Worm (Caenorhabditis elegans): ENCODE data around the gene par-3.

DNA sequence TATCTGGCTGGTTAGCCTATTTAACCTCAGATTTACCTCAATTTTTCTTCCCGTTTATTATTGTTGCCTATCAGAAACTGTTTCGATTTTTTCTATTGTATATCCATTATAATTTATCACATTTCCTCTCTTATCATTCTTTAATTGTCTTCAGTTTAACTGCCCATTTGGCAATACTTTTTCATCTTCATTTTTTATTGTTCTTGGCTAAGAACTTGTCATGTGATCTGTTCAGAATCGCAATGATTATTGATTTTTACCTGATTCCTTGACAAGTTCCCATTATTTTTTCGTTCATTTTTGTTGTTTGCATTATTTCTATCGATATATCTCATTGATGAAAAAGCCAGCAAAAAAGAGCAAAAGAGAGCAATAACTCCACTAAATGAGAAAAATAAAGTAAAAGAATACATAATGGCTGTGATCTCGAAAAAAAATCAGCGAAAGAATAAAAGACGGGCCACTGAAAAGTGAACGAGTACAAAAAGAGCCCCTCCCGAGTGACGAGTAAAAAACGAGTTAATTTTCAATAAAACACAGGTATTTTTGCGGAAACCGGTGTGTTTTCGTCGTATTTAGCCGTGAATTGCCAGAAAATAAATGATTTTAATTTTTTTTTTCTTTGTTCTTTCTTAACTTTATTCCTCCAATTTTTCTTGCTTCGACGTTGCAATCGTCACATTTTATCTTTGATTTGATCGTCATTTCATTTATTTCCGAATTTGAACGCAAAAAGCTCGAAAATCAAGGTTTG, 50.4 kb downstream of the par-3 start, which contains the start of gene arf-1:
- TF ChIP-seq sea-2 (GFP tag; IDR thresholded peaks at IDR 0.05) (no peak), ceh-91 (GFP tag; IDR thresholded peaks at IDR 0.05) (no peak), F57C9.4 (tag; optimal IDR thresholded peaks at IDR 0.05) (no peak)
